Fruit fly (Drosophila melanogaster) whole organism, wandering third instar larva: Measurements from ENCODE around the gene Lcp65Aa.

Experiments
- Abd-B ChIP-seq: fragments of >200 bp; optimal IDR thresholded peaks from 2 replicates; lab custom pipeline; 2017; ENCODE audit warnings: missing biosample characterization, missing genetic modification characterization
- CG32264 ChIP-seq: fragments of 200-800 bp; sonication (Bioruptor generic); optimal IDR thresholded peaks from 2 replicates; lab custom pipeline; 2016; ENCODE audit warnings: missing biosample characterization, missing genetic modification characterization
- CG9705 ChIP-seq: fragments of 200-800 bp; sonication (Bioruptor generic); optimal IDR thresholded peaks from 2 replicates; lab custom pipeline; 2018; ENCODE audit warnings: missing biosample characterization, mild to moderate bottlenecking, missing genetic modification characterization
- Dfd ChIP-seq: fragments of >200 bp; optimal IDR thresholded peaks from 2 replicates; lab custom pipeline; 2017; ENCODE audit warnings: missing biosample characterization, missing genetic modification characterization
- Dif ChIP-seq: fragments of 200-275, 200-300 bp; sonication (Bioruptor generic); optimal IDR thresholded peaks from 2 replicates; lab custom pipeline; 2018; ENCODE audit warnings: missing biosample characterization, missing genetic modification characterization; ENCODE audit not compliant: partially characterized antibody
- GATAd ChIP-seq: sonication (Bioruptor generic); optimal IDR thresholded peaks from 2 replicates; lab custom pipeline; 2016; ENCODE audit warnings: missing biosample characterization, missing genetic modification characterization
- HLH106 ChIP-seq: fragments of 200-800 bp; optimal IDR thresholded peaks from 3 replicates; lab custom pipeline; 2019; ENCODE audit warnings: missing biosample characterization, mild to moderate bottlenecking, missing genetic modification characterization, moderate library complexity
- Hnf4 ChIP-seq: fragments of 200-800 bp; sonication (Bioruptor generic); optimal IDR thresholded peaks from 2 replicates; lab custom pipeline; 2016; ENCODE audit warnings: missing biosample characterization, mild to moderate bottlenecking, missing genetic modification characterization
- Hr83 ChIP-seq: fragments of 200-300 bp; sonication (Bioruptor generic); optimal IDR thresholded peaks from 2 replicates; lab custom pipeline; 2016; ENCODE audit warnings: missing biosample characterization, mild to moderate bottlenecking, missing genetic modification characterization, moderate library complexity; ENCODE audit not compliant: poor library complexity, severe bottlenecking
- Jra ChIP-seq: sonication (Bioruptor generic); optimal IDR thresholded peaks from 2 replicates; lab custom pipeline; 2016; ENCODE audit warnings: missing biosample characterization, missing genetic modification characterization
- Mio ChIP-seq: sonication (Bioruptor generic); optimal IDR thresholded peaks from 2 replicates; lab custom pipeline; 2016; ENCODE audit warnings: missing biosample characterization, missing genetic modification characterization
- Myc ChIP-seq: fragments of >200 bp; optimal IDR thresholded peaks from 2 replicates; lab custom pipeline; 2017
- N ChIP-seq: fragments of >200 bp; optimal IDR thresholded peaks from 2 replicates; lab custom pipeline; 2018; ENCODE audit warnings: missing biosample characterization, missing external identifiers, missing genetic modification characterization
- OdsH ChIP-seq: fragments of 200-800 bp; sonication (Bioruptor generic); optimal IDR thresholded peaks from 2 replicates; lab custom pipeline; 2016; ENCODE audit warnings: missing biosample characterization, mild to moderate bottlenecking, missing genetic modification characterization
- Rel ChIP-seq, 2 experiments: fragments of 200-800 bp; sonication (Bioruptor generic) in 1 of 2; optimal IDR thresholded peaks; 2 replicates in 1 of 2; 3 replicates in 1 of 2; lab custom pipeline; 2016 to 2019; ENCODE audit warnings: mild to moderate bottlenecking in 2 of 2, missing biosample characterization in 2 of 2, missing genetic modification characterization in 2 of 2, moderate library complexity in 1 of 2
- Sp1 ChIP-seq: fragments of 200-800 bp; sonication (Bioruptor generic); optimal IDR thresholded peaks from 3 replicates; lab custom pipeline; 2019; ENCODE audit warnings: missing biosample characterization, mild to moderate bottlenecking, missing genetic modification characterization, moderate library complexity
- Vsx2 ChIP-seq: fragments of 200-300, 225-300 bp; sonication (Bioruptor generic); optimal IDR thresholded peaks from 2 replicates; lab custom pipeline; 2018; ENCODE audit warnings: missing biosample characterization, missing genetic modification characterization; ENCODE audit not compliant: partially characterized antibody
- br ChIP-seq: fragments of 200-800 bp; sonication (Bioruptor generic); optimal IDR thresholded peaks from 2 replicates; lab custom pipeline; 2016; ENCODE audit warnings: missing biosample characterization, missing genetic modification characterization
- brk ChIP-seq: fragments of 200-800 bp; sonication (Bioruptor generic); optimal IDR thresholded peaks from 2 replicates; lab custom pipeline; 2016; ENCODE audit warnings: missing biosample characterization, mild to moderate bottlenecking, missing genetic modification characterization
- dl ChIP-seq, 2 experiments: fragments of 175-275, 200-275 bp in 1 of 2; fragments of 200-275 bp in 1 of 2; sonication (Bioruptor generic); optimal IDR thresholded peaks; lab custom pipeline; 2018; ENCODE audit warnings: mild to moderate bottlenecking in 2 of 2, missing biosample characterization in 2 of 2, missing genetic modification characterization in 2 of 2, moderate library complexity in 2 of 2; ENCODE audit not compliant: partially characterized antibody in 2 of 2, insufficient read depth in 1 of 2
- dmrt93B ChIP-seq: fragments of 200-800 bp; sonication (Bioruptor generic); optimal IDR thresholded peaks from 2 replicates; lab custom pipeline; 2018; ENCODE audit warnings: missing biosample characterization, mild to moderate bottlenecking, missing genetic modification characterization
- dsf ChIP-seq: sonication (Bioruptor generic); optimal IDR thresholded peaks from 2 replicates; lab custom pipeline; 2016; ENCODE audit warnings: missing biosample characterization, missing genetic modification characterization, borderline replicate concordance
- ey ChIP-seq: fragments of 200-800 bp; sonication (Bioruptor generic); optimal IDR thresholded peaks from 2 replicates; lab custom pipeline; 2016; ENCODE audit warnings: missing biosample characterization, missing genetic modification characterization
- foxo ChIP-seq, 2 experiments: fragments of 200-800 bp; sonication (Bioruptor generic); optimal IDR thresholded peaks; 2 replicates in 1 of 2; 3 replicates in 1 of 2; lab custom pipeline; 2016 to 2017; ENCODE audit warnings: missing biosample characterization in 2 of 2, missing genetic modification characterization in 2 of 2
- fru ChIP-seq: fragments of 200-800 bp; sonication (Bioruptor generic); optimal IDR thresholded peaks from 3 replicates; lab custom pipeline; 2016; ENCODE audit warnings: missing biosample characterization, mild to moderate bottlenecking, missing genetic modification characterization
- h ChIP-seq: fragments of 200-800 bp; sonication (Bioruptor generic); optimal IDR thresholded peaks from 3 replicates; lab custom pipeline; 2016; ENCODE audit warnings: missing biosample characterization, mild to moderate bottlenecking, missing genetic modification characterization
- lola ChIP-seq: fragments of >200 bp; optimal IDR thresholded peaks from 2 replicates; lab custom pipeline; 2017; ENCODE audit warnings: missing biosample characterization, missing genetic modification characterization
- pan ChIP-seq: fragments of >200 bp; optimal IDR thresholded peaks from 2 replicates; lab custom pipeline; 2017
- psq ChIP-seq: fragments of 200-800 bp; sonication (Bioruptor generic); optimal IDR thresholded peaks from 3 replicates; lab custom pipeline; 2017; ENCODE audit warnings: missing biosample characterization, mild to moderate bottlenecking, missing genetic modification characterization, moderate library complexity
- rgr ChIP-seq: fragments of 200-800 bp; sonication (Bioruptor generic); optimal IDR thresholded peaks from 3 replicates; lab custom pipeline; 2016; ENCODE audit warnings: missing biosample characterization, mild to moderate bottlenecking, missing genetic modification characterization
- sage ChIP-seq: fragments of 200-800 bp; sonication (Bioruptor generic); optimal IDR thresholded peaks from 2 replicates; lab custom pipeline; 2016; ENCODE audit warnings: missing biosample characterization, mild to moderate bottlenecking, missing genetic modification characterization
- tai ChIP-seq: sonication (Bioruptor generic); optimal IDR thresholded peaks from 2 replicates; lab custom pipeline; 2016; ENCODE audit warnings: missing biosample characterization, missing genetic modification characterization
- usp ChIP-seq: fragments of >200 bp; optimal IDR thresholded peaks from 2 replicates; lab custom pipeline; 2017; ENCODE audit warnings: missing biosample characterization, missing genetic modification characterization

Lcp65Aa gene

DNA sequence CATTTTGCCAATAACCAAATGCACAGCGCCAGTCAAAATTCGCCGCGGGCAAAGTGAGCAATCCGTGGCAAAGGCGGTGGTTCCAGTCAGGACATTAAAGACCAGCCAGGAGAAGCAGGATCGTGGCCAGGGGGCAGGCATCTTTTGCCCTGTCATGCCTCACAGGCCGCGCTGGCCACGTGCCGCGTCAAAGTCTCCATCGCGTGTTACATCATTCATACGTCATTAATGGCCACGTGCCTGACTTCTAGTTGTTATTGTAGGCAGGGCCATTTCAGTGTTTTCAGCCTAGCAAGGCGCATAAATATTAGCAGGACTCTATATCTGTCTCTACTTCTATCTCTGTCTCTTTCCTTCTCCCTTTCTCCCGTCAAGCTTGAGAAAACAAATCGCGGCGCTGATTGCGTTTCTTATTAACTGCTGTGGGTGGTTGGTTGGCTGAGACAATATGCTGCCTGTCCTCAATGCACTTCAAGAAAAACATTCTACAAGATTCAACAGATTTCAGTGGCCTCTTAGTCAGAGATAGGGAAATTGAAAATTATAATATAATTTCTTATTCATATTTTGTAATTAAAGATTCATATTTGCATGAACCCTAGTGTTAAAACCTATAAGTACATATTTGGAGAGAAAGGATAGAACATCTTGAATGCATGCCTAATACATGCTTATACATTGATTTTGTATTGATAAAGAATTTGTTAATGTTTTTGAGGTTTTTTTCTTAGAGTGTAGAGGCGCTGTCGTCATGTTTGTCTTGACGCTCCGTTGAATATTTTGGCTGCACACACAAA lies 42.6 kb upstream of the Lcp65Aa start:
- no peak for TF ChIP-seq Abd-B (GFP tag; lab: Kevin White, UChicago)
- TF ChIP-seq sage (GFP tag; lab: Kevin White, UChicago): no peak
- no peak for TF ChIP-seq N (GFP tag; lab: Kevin White, UChicago)
- no peak for TF ChIP-seq ey (GFP tag; lab: Kevin White, UChicago)
- no peak for TF ChIP-seq Rel (GFP tag; optimal IDR thresholded peaks at IDR 0.05; lab: Kevin White, UChicago)
- TF ChIP-seq Rel (tag; optimal IDR thresholded peaks at IDR 0.05; lab: Kevin White, UChicago): no peak
- TF ChIP-seq CG32264: no peak
- no peak for TF ChIP-seq CG9705 (GFP tag; lab: Kevin White, UChicago)
- no peak for TF ChIP-seq Myc (lab: Kevin White, UChicago)
- TF ChIP-seq Jra (GFP tag; lab: Kevin White, UChicago): no peak
- no peak for TF ChIP-seq usp (GFP tag; lab: Kevin White, UChicago)
- no peak for TF ChIP-seq h
- TF ChIP-seq dsf (GFP tag; lab: Kevin White, UChicago): no peak
- TF ChIP-seq brk (GFP tag; lab: Kevin White, UChicago): no peak
- no peak for TF ChIP-seq OdsH (GFP tag; lab: Kevin White, UChicago)
- TF ChIP-seq psq (GFP tag; lab: Kevin White, UChicago): no peak
- TF ChIP-seq Mio: no peak
- TF ChIP-seq br: no peak
- no peak for TF ChIP-seq rgr (GFP tag; lab: Kevin White, UChicago)
- TF ChIP-seq, all 38 proteins: peak for 0

DNA sequence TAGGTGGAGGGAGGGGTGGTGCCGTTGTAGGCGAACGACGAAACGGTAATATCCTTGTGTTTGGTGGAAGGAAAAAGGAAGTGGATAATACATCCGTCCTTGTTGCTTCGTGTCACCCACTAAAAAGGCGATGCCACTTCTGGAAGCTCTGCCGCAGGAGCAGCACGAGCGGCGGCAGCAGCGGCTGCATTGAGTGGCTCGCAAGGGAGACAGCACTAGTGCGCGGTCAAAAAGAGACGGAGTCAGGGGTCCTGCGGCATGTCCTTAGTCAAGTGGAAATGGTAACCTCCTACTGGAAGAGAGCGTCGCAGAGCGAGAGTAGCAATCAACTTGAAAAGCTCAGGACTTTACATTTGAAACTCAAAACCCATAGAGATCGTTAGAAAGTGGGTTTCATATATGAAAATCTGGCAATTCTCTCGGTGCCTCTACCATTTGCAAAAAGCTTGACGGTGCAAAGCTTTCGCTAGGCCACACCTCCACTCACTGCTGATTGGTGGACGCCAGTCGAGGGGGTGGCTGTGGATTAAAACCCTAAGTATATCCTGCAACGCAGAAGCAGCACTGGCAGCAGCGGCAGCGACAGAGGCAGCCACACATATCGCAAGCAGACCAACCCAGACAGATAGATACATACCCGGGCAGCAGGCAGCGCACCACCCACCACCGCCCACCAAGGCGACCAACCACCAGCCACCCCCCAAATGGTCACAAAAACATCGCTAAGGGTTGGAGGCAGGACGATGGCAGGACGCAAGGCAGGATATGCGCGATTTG lies 40.2 kb upstream of the Lcp65Aa start:
- TF ChIP-seq br (no peak), Hr83 (GFP tag; lab: Kevin White, UChicago) (no peak), N (GFP tag; lab: Kevin White, UChicago) (no peak), foxo (GFP tag; optimal IDR thresholded peaks at IDR 0.05; lab: Kevin White, UChicago) (no peak), dsf (GFP tag; lab: Kevin White, UChicago) (no peak)

DNA sequence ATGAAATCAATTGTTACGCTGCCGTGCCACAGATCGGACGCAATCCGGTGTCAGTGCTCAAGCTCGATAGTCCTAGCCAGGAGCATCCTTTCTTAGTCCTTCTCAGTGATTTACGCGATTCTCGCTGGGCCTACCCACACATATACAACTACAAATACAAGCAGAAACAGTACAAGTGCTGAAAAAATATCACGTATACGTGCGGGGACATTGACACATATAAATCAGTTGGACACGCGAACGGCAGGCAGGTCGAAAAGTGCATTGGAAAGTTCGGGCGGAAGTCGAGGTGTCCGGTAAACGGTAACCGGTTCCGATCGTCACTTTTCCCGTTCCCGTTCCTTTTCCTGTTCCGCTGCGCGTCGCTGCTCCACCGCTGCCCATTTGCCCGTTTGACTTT lies 39.6 kb upstream of the Lcp65Aa start:
- TF ChIP-seq Sp1 (GFP tag; lab: Kevin White, UChicago) (no peak), fru (GFP tag; lab: Kevin White, UChicago) (no peak), usp (GFP tag; lab: Kevin White, UChicago) (no peak), rgr (GFP tag; lab: Kevin White, UChicago) (no peak), pan (lab: Kevin White, UChicago) (no peak), Hnf4 (no peak), Abd-B (GFP tag; lab: Kevin White, UChicago) (no peak), GATAd (GFP tag; lab: Kevin White, UChicago) (no peak), sage (GFP tag; lab: Kevin White, UChicago) (no peak), Dfd (GFP tag; lab: Kevin White, UChicago) (no peak), dmrt93B (no peak), HLH106 (tag; lab: Kevin White, UChicago) (no peak)

DNA sequence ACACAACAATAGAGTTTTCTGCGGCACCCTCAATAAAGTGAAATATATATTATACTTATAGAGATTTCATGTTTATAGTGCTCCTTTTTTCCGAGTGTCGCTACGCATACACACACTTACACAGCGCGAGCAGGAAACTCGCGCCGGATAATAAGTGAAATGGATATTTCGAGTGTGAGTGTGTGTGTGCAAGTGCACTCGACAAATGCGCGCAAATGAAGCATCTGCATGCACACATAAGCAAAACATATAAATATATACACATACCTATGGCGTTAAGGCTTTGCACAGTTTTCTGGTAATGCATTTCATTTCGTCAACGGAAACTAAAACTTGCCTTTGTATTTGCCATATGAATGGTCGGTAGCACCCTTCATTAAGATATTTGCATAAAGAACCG lies 35.6 kb upstream of the Lcp65Aa start:
- TF ChIP-seq CG9705 (GFP tag; lab: Kevin White, UChicago) (no peak), Myc (lab: Kevin White, UChicago) (no peak), dmrt93B (no peak), dl (GFP tag; optimal IDR thresholded peaks at IDR 0.05; lab: Kevin White, UChicago; ENCODE audit: insufficient read depth in 1 of 2, partially characterized antibody in 2 of 2) (no peak), GATAd (GFP tag; lab: Kevin White, UChicago) (no peak), h (no peak), Hnf4 (no peak), HLH106 (tag; lab: Kevin White, UChicago) (no peak), Dif (GFP tag; lab: Kevin White, UChicago) (no peak), sage (GFP tag; lab: Kevin White, UChicago) (no peak), Vsx2 (GFP tag; lab: Kevin White, UChicago) (no peak), lola (no peak), tai (GFP tag; lab: Kevin White, UChicago) (no peak), Dfd (GFP tag; lab: Kevin White, UChicago) (no peak)
